Worm (Caenorhabditis elegans) whole organism, L4 larva: ENCODE data around the gene vps-36.

Experiments used
- D1046.2 ChIP-seq: fragments of 200-800 bp; sonication (Bioruptor generic); IDR thresholded peaks from 2 replicates; pipeline ENCODE4 v1.3.6; 2022; ENCODE audit warnings: missing genetic modification characterization, missing compliant biosample characterization
- F26F4.8 ChIP-seq: fragments of 200-800 bp; sonication (Bioruptor generic); conservative IDR thresholded peaks from 2 replicates; pipeline ENCODE4 v1.3.6; 2022; ENCODE audit warnings: missing genetic modification characterization, missing compliant biosample characterization
- F49E8.2 ChIP-seq: sonication (generic microtip); optimal IDR thresholded peaks from 2 replicates; lab custom pipeline; 2016; ENCODE audit warnings: missing compliant biosample characterization, mild to moderate bottlenecking, missing genetic modification characterization, borderline replicate concordance
- T20F7.1 ChIP-seq: fragments of 200-800 bp; sonication (Bioruptor generic); optimal IDR thresholded peaks from 2 replicates; lab custom pipeline; 2018; ENCODE audit warnings: mild to moderate bottlenecking, missing genetic modification characterization, missing compliant biosample characterization
- Y48G9A.11 ChIP-seq: fragments of 200-800 bp; sonication (Bioruptor generic); IDR thresholded peaks from 2 replicates; pipeline ENCODE4 v1.3.6; 2022; ENCODE audit warnings: missing genetic modification reagents, missing genetic modification characterization, missing compliant biosample characterization
- aha-1 ChIP-seq: fragments of 150-350 bp; peaks from one replicate; lab custom pipeline; 2014; ENCODE audit warnings: missing biosample characterization, missing genetic modification characterization
- aly-2 ChIP-seq: sonication (generic microtip); optimal IDR thresholded peaks from 2 replicates; lab custom pipeline; 2018; ENCODE audit warnings: missing biosample characterization, missing genetic modification characterization
- ama-1 ChIP-seq: fragments of 150-350 bp; optimal IDR thresholded peaks from 2 replicates; lab custom pipeline; 2014; ENCODE audit warnings: inconsistent platforms, mixed read lengths
- arid-1 ChIP-seq: fragments of 200-800 bp; sonication (Bioruptor generic); conservative IDR thresholded peaks from 2 replicates; pipeline ENCODE4 v1.3.6; 2022; ENCODE audit warnings: missing genetic modification reagents, missing genetic modification characterization, missing compliant biosample characterization
- attf-4 ChIP-seq: sonication (generic microtip); optimal IDR thresholded peaks from 3 replicates; lab custom pipeline; 2017; ENCODE audit warnings: missing biosample characterization, missing genetic modification characterization
- ceh-20 ChIP-seq: fragments of 200-800 bp; sonication (Bioruptor generic); IDR thresholded peaks from 2 replicates; pipeline ENCODE4 v1.3.6; 2022; ENCODE audit warnings: missing genetic modification reagents, missing genetic modification characterization, missing compliant biosample characterization
- ceh-28 ChIP-seq: fragments of 150-350 bp; optimal IDR thresholded peaks from 2 replicates; lab custom pipeline; 2014; ENCODE audit warnings: missing biosample characterization, missing genetic modification reagents, missing genetic modification characterization
- ceh-32 ChIP-seq: sonication (generic microtip); optimal IDR thresholded peaks from 2 replicates; lab custom pipeline; 2016; ENCODE audit warnings: mild to moderate bottlenecking, missing genetic modification characterization, missing compliant biosample characterization; ENCODE audit not compliant: poor library complexity
- ceh-44 ChIP-seq: fragments of 200-800 bp; sonication (Bioruptor generic); IDR thresholded peaks from 2 replicates; pipeline ENCODE4 v1.3.6; 2022; ENCODE audit warnings: missing genetic modification reagents, missing genetic modification characterization, missing compliant biosample characterization
- ceh-62 ChIP-seq: sonication (generic microtip); optimal IDR thresholded peaks from 2 replicates; lab custom pipeline; 2017; ENCODE audit warnings: missing biosample characterization, missing genetic modification characterization
- ceh-82 ChIP-seq: sonication (generic microtip); optimal IDR thresholded peaks from 2 replicates; lab custom pipeline; 2017; ENCODE audit warnings: missing biosample characterization, missing genetic modification characterization
- ces-1 ChIP-seq: fragments of 150-350 bp; sonication (generic microtip); optimal IDR thresholded peaks from 4 replicates; lab custom pipeline; 2014; ENCODE audit warnings: missing biosample characterization, missing genetic modification reagents, missing genetic modification characterization
- cey-2 ChIP-seq: sonication (generic microtip); optimal IDR thresholded peaks from 3 replicates; lab custom pipeline; 2017; ENCODE audit warnings: missing genetic modification characterization, mild to moderate bottlenecking, missing compliant biosample characterization, antibody characterized with exemption, borderline replicate concordance; ENCODE audit not compliant: insufficient read depth
- daf-16 ChIP-seq, 3 experiments: sonication (generic microtip); optimal IDR thresholded peaks; 2 replicates each; lab custom pipeline; 2016 to 2017; ENCODE audit warnings: missing genetic modification characterization in 3 of 3, missing genetic modification reagents in 3 of 3, mild to moderate bottlenecking in 2 of 3, missing compliant biosample characterization in 2 of 3, missing biosample characterization in 1 of 3, moderate library complexity in 1 of 3
- dmd-9 ChIP-seq: fragments of 200-800 bp; sonication (Bioruptor generic); IDR thresholded peaks from 2 replicates; pipeline ENCODE4 v1.3.6; 2022; ENCODE audit warnings: missing genetic modification reagents, missing genetic modification characterization, missing compliant biosample characterization
- duxl-1 ChIP-seq: sonication (generic microtip); optimal IDR thresholded peaks from 2 replicates; lab custom pipeline; 2016; ENCODE audit warnings: mild to moderate bottlenecking, missing genetic modification characterization, moderate library complexity, missing compliant biosample characterization; ENCODE audit not compliant: poor library complexity
- egl-27 ChIP-seq: sonication (generic microtip); optimal IDR thresholded peaks from 3 replicates; lab custom pipeline; 2017; ENCODE audit warnings: missing biosample characterization, missing genetic modification reagents, missing genetic modification characterization
- fkh-10 ChIP-seq: fragments of 150-350 bp; optimal IDR thresholded peaks from 2 replicates; lab custom pipeline; 2014; ENCODE audit warnings: missing biosample characterization, missing genetic modification reagents, missing genetic modification characterization
- fos-1 ChIP-seq: fragments of 150-350 bp; optimal IDR thresholded peaks from 2 replicates; lab custom pipeline; 2014; ENCODE audit warnings: missing biosample characterization, missing genetic modification characterization
- gei-8 ChIP-seq: fragments of 200-800 bp; sonication (Bioruptor generic); optimal IDR thresholded peaks from 2 replicates; lab custom pipeline; 2018; ENCODE audit warnings: mild to moderate bottlenecking, missing genetic modification characterization, missing compliant biosample characterization
- hmg-1.1 ChIP-seq: fragments of 200-800 bp; sonication (Bioruptor generic); IDR thresholded peaks from 2 replicates; pipeline ENCODE4 v1.3.6; 2022; ENCODE audit warnings: missing genetic modification reagents, missing genetic modification characterization, missing compliant biosample characterization
- jun-1 ChIP-seq: fragments of 150-350 bp; optimal IDR thresholded peaks from 2 replicates; lab custom pipeline; 2014; ENCODE audit warnings: missing biosample characterization, missing genetic modification reagents, missing genetic modification characterization
- lin-1 ChIP-seq: fragments of 200-800 bp; sonication (Bioruptor generic); IDR thresholded peaks from 2 replicates; pipeline ENCODE4 v1.3.6; 2022; ENCODE audit warnings: missing genetic modification reagents, missing genetic modification characterization, missing compliant biosample characterization
- mdl-1 ChIP-seq, 2 experiments: fragments of 150-350 bp in 1 of 2; sonication (generic microtip) in 1 of 2; optimal IDR thresholded peaks; 2 replicates each; lab custom pipeline; 2014 to 2017; ENCODE audit warnings: missing biosample characterization in 2 of 2, missing genetic modification characterization in 2 of 2
- mep-1 ChIP-seq: fragments of 150-350 bp; sonication (generic microtip); optimal IDR thresholded peaks from 3 replicates; lab custom pipeline; 2014; ENCODE audit warnings: missing biosample characterization, missing genetic modification characterization
- mes-2 ChIP-seq: sonication (generic microtip); optimal IDR thresholded peaks from 2 replicates; lab custom pipeline; 2016; ENCODE audit warnings: missing genotype, mild to moderate bottlenecking, missing genetic modification characterization, missing compliant biosample characterization; ENCODE audit not compliant: poor library complexity, severe bottlenecking
- mxl-3 ChIP-seq: fragments of 200-800 bp; sonication (Bioruptor generic); optimal IDR thresholded peaks from 2 replicates; lab custom pipeline; 2018; ENCODE audit warnings: mild to moderate bottlenecking, missing genetic modification characterization, missing compliant biosample characterization
- nhr-25 ChIP-seq: sonication (generic microtip); optimal IDR thresholded peaks from 2 replicates; lab custom pipeline; 2017; ENCODE audit warnings: missing genetic modification characterization, mild to moderate bottlenecking, missing compliant biosample characterization, antibody characterized with exemption, moderate library complexity, borderline replicate concordance; ENCODE audit not compliant: insufficient read depth
- nhr-28 ChIP-seq: fragments of 150-350 bp; optimal IDR thresholded peaks from 2 replicates; lab custom pipeline; 2014; ENCODE audit warnings: missing biosample characterization, missing genetic modification characterization
- nhr-76 ChIP-seq: fragments of 150-350 bp; optimal IDR thresholded peaks from 2 replicates; lab custom pipeline; 2014; ENCODE audit warnings: missing biosample characterization, missing genetic modification characterization
- nhr-77 ChIP-seq: fragments of 150-350 bp; optimal IDR thresholded peaks from 2 replicates; lab custom pipeline; 2014; ENCODE audit warnings: missing biosample characterization, missing genetic modification characterization
- php-3 ChIP-seq: fragments of 200-800 bp; sonication (Bioruptor generic); IDR thresholded peaks from 2 replicates; pipeline ENCODE4 v1.3.6; 2022; ENCODE audit warnings: missing genetic modification reagents, missing genetic modification characterization, missing compliant biosample characterization
- pqm-1 ChIP-seq: sonication (generic microtip); optimal IDR thresholded peaks from 2 replicates; lab custom pipeline; 2017; ENCODE audit warnings: missing biosample characterization, missing genetic modification characterization
- rbr-2 ChIP-seq: sonication (generic microtip); optimal IDR thresholded peaks from 2 replicates; lab custom pipeline; 2016; ENCODE audit warnings: missing genotype, missing genetic modification characterization, missing compliant biosample characterization
- sdz-12 ChIP-seq: fragments of 200-800 bp; sonication (Bioruptor generic); optimal IDR thresholded peaks from 2 replicates; lab custom pipeline; 2018; ENCODE audit warnings: mild to moderate bottlenecking, missing genetic modification characterization, missing compliant biosample characterization
- set-16 ChIP-seq: fragments of 200-800 bp; sonication (Bioruptor generic); IDR thresholded peaks from 2 replicates; pipeline ENCODE4 v1.3.6; 2022; ENCODE audit warnings: missing genetic modification reagents, missing genetic modification characterization, missing compliant biosample characterization
- skn-1 ChIP-seq: fragments of 150-350 bp; optimal IDR thresholded peaks from 2 replicates; lab custom pipeline; 2014; ENCODE audit warnings: missing biosample characterization, missing genetic modification characterization
- snpc-4 ChIP-seq: fragments of 150-350 bp; optimal IDR thresholded peaks from 2 replicates; lab custom pipeline; 2014; ENCODE audit warnings: missing biosample characterization, missing genetic modification characterization
- spr-3 ChIP-seq: fragments of 200-800 bp; sonication (Bioruptor generic); optimal IDR thresholded peaks from 2 replicates; lab custom pipeline; 2018; ENCODE audit warnings: mild to moderate bottlenecking, missing genetic modification characterization, missing compliant biosample characterization
- zfp-2 ChIP-seq: sonication (generic microtip); optimal IDR thresholded peaks from 2 replicates; lab custom pipeline; 2016; ENCODE audit warnings: mild to moderate bottlenecking, missing genetic modification characterization, missing compliant biosample characterization
- zfp-3 ChIP-seq: fragments of 200-800 bp; sonication (Bioruptor generic); conservative IDR thresholded peaks from 2 replicates; pipeline ENCODE4 v1.3.6; 2022; ENCODE audit warnings: missing genetic modification reagents, missing genetic modification characterization, missing compliant biosample characterization
- zip-2 ChIP-seq: fragments of 150-350 bp; optimal IDR thresholded peaks from 2 replicates; lab custom pipeline; 2014; ENCODE audit warnings: missing biosample characterization, missing genetic modification characterization

vps-36 gene

ce11 chrV:11007651-11008050, 47.2 kb upstream of the vps-36 start (continued):
- peak; percentile 62 for TF ChIP-seq nhr-77 (tag; lab: Kevin White, UChicago)
- TF ChIP-seq set-16 (GFP tag; lab: Robert Waterston, UW) = no peak
- no peak for TF ChIP-seq cey-2 (tag; lab: Kevin White, UChicago)
- TF ChIP-seq nhr-28 (tag; lab: Kevin White, UChicago) = peak; percentile 63
- TF ChIP-seq jun-1 (tag; lab: Kevin White, UChicago) = no peak
- TF ChIP-seq F26F4.8 (GFP tag; lab: Robert Waterston, UW) = no peak
- TF ChIP-seq fkh-10 (GFP tag; lab: Kevin White, UChicago) = no peak
- TF ChIP-seq mes-2 (tag; lab: Kevin White, UChicago) = no peak
- no peak for TF ChIP-seq ceh-32 (tag; lab: Kevin White, UChicago)
- no peak for TF ChIP-seq ceh-62 (tag; lab: Kevin White, UChicago)
- TF ChIP-seq nhr-25 = no peak
- no peak for TF ChIP-seq gei-8 (GFP tag; lab: Kevin White, UChicago)
- no peak for TF ChIP-seq ceh-82 (tag; lab: Kevin White, UChicago)
- no peak for TF ChIP-seq mxl-3 (GFP tag; lab: Kevin White, UChicago)
- no peak for TF ChIP-seq zfp-2 (tag; lab: Kevin White, UChicago)
- TF ChIP-seq F49E8.2 (tag; lab: Kevin White, UChicago) = no peak
- TF ChIP-seq duxl-1 (tag; lab: Kevin White, UChicago) = no peak
- TF ChIP-seq pqm-1 = peak; percentile 27
- no peak for TF ChIP-seq D1046.2
- TF ChIP-seq ceh-28 (tag; lab: Kevin White, UChicago) = no peak
- no peak for TF ChIP-seq ceh-44 (GFP tag; lab: Robert Waterston, UW)
- no peak for TF ChIP-seq arid-1
- TF ChIP-seq ama-1 (lab: Kevin White, UChicago) = no peak
- no peak for TF ChIP-seq ces-1
- TF ChIP-seq dmd-9 (GFP tag; lab: Robert Waterston, UW) = no peak
- no peak for TF ChIP-seq sdz-12 (GFP tag; lab: Kevin White, UChicago)
- no peak for TF ChIP-seq zip-2
- no peak for TF ChIP-seq Y48G9A.11 (GFP tag; lab: Robert Waterston, UW)
- no peak for TF ChIP-seq daf-16 (GFP tag; optimal IDR thresholded peaks at IDR 0.05; lab: Kevin White, UChicago)
- TF ChIP-seq daf-16 (tag; optimal IDR thresholded peaks at IDR 0.05; lab: Kevin White, UChicago) = peak; percentile 63
- TF ChIP-seq php-3 (GFP tag; lab: Robert Waterston, UW) = 0 out of 2 replicates have a peak, but pooled peaks have one; percentile 53
- 0 out of 2 replicates have a peak, but pooled peaks have one; percentile 26 for TF ChIP-seq lin-1 (GFP tag; lab: Robert Waterston, UW)
- TF ChIP-seq aly-2 (tag; lab: Kevin White, UChicago) = no peak
- TF ChIP-seq zfp-3 (GFP tag; lab: Robert Waterston, UW) = no peak
- no peak for TF ChIP-seq snpc-4
- no peak for TF ChIP-seq fos-1 (tag; lab: Kevin White, UChicago)
- TF ChIP-seq skn-1 (tag; lab: Kevin White, UChicago) = no peak
- no peak for TF ChIP-seq attf-4 (tag; lab: Kevin White, UChicago)
- TF ChIP-seq mep-1 (tag; lab: Kevin White, UChicago) = no peak
- no peak for TF ChIP-seq ceh-20 (GFP tag; lab: Robert Waterston, UW)
- no peak for TF ChIP-seq rbr-2 (tag; lab: Kevin White, UChicago)
- no peak for TF ChIP-seq spr-3 (GFP tag; lab: Kevin White, UChicago)
- no peak for TF ChIP-seq hmg-1.1
- no peak for TF ChIP-seq T20F7.1 (GFP tag; lab: Kevin White, UChicago)
- TF ChIP-seq aha-1 (tag; lab: Kevin White, UChicago) = no peak
- no peak for TF ChIP-seq nhr-76 (tag; lab: Kevin White, UChicago)
- no peak for TF ChIP-seq mdl-1 (tag; optimal IDR thresholded peaks at IDR 0.05; lab: Kevin White, UChicago)
- TF ChIP-seq egl-27 (tag; lab: Kevin White, UChicago) = no peak
